Worm (Caenorhabditis elegans) whole organism, L2 larva: ENCODE measurements around the gene C17E7.12.

Experiments used
- blmp-1 ChIP-seq: sonication (generic microtip); optimal IDR thresholded peaks from 2 replicates; lab custom pipeline; 2017; ENCODE audit warnings: missing genetic modification characterization, mild to moderate bottlenecking, missing compliant biosample characterization, antibody characterized with exemption, moderate library complexity; ENCODE audit not compliant: insufficient read depth
- egl-27 ChIP-seq: sonication (generic microtip); optimal IDR thresholded peaks from 3 replicates; lab custom pipeline; 2017; ENCODE audit warnings: missing biosample characterization, missing genetic modification reagents, missing genetic modification characterization
- mab-5 ChIP-seq: fragments of 150-350 bp; optimal IDR thresholded peaks from 2 replicates; lab custom pipeline; 2014; ENCODE audit warnings: missing biosample characterization, missing genetic modification characterization
- nhr-237 ChIP-seq: fragments of 150-350 bp; optimal IDR thresholded peaks from 2 replicates; lab custom pipeline; 2014; ENCODE audit warnings: missing biosample characterization, missing genetic modification characterization
- sma-3 ChIP-seq: sonication (generic microtip); optimal IDR thresholded peaks from 2 replicates; lab custom pipeline; 2016; ENCODE audit warnings: missing genetic modification reagents, missing genetic modification characterization, missing compliant biosample characterization

DNA sequence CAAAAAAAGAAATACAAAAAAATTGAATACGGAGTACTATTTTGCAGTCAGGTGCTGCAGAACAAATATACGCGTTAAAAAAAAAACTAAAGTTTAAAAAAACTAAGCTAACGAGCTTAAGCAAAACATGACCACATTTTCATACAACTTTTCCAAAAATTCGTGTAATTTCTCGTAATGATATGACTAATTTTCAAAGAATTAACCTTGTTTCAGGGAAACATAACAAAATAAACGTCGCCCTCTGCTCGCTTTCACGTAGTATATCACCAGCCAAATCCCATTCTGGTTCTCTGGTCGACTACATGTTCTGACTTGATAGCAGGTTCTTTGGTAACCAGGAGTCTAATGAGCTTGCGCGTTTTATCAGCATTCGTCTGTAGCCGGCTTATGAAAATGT, 21.5 kb downstream of the C17E7.12 start:
- no peak for TF ChIP-seq nhr-237 (tag; lab: Kevin White, UChicago)
- TF ChIP-seq sma-3: no peak
- TF ChIP-seq blmp-1 (tag; lab: Kevin White, UChicago): no peak
- TF ChIP-seq egl-27 (tag; lab: Kevin White, UChicago): no peak
- no peak for TF ChIP-seq mab-5 (tag; lab: Kevin White, UChicago)
